Fruit fly (Drosophila melanogaster): ENCODE measurements around the gene CG12986.

CG12986 gene

DNA sequence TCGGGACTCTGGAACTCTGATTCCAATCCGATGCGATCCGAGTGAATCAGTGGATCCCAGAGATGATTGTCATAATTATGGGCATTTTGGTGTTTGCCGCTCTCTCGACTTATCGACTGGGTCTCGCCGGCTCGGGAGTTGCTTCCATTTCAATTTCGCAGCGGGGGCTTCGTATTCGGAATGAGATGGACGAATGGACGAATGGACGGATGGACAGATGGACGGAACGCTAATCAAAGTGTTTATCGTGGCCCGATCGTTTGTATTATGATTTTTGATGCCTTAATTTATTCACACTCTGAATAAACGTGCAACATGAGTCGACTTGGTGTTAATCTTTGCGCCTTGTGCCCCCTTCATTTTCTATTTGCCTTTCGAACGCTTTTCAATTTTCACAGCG is 38.7 kb downstream of the CG12986 start:
- TF ChIP-seq CG15710 (tag; optimal IDR thresholded peaks at IDR 0.05) (no peak), CG8159 (tag; optimal IDR thresholded peaks at IDR 0.05) (no peak)

DNA sequence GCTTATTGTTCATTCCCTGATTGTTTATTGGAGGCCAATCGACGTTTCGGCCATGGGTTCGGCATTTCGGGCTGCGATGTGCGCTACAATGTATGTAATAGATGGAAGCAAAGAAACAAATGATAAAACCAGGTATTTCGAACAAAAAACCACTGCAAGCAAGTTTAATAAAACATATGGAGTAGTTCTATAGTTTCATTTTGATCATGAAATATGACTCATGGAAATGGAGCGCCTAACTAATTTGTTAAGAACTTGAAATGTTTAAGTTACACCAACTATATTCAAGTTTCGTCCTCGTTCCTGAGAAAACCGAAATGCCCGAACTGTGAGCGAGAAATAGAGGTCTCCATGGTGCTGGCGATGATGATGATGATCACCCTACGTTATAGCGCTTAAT is 39.2 kb downstream of the CG12986 start:
- TF ChIP-seq CG17806 (tag; optimal IDR thresholded peaks at IDR 0.05) (peak; percentile 10), CG15710 (tag; optimal IDR thresholded peaks at IDR 0.05) (peak; percentile 52), CG9948 (tag; optimal IDR thresholded peaks at IDR 0.05) (no peak), CG8159 (tag; optimal IDR thresholded peaks at IDR 0.05) (peak; percentile 65), CG34367 (tag; optimal IDR thresholded peaks at IDR 0.05) (peak; percentile 2), rn (GFP tag; IDR thresholded peaks at IDR 0.05) (no peak)

DNA sequence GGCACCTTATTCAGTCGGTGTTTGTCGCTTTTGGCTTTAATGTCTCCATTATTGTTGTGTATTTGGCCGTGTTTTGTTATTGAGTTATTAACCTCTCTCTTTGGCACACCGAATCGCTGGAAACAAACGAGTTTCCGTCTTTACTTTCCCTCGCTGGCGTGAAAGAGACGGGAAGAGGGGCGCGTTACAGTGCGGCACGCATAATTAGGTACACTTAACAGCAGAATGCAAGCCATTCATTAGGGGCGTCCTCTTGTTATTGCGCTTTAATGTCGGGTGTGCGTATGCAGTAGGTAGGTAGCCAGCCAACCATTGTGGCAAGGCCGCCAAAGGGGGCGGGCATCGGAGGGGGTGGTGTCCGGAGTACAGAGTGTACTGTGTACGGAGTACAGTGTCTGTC is 44.9 kb downstream of the CG12986 start:
- TF ChIP-seq D1 (tag; optimal IDR thresholded peaks at IDR 0.05) (no peak), CG14655 (GFP tag; optimal IDR thresholded peaks at IDR 0.05) (no peak), CG9948 (tag; optimal IDR thresholded peaks at IDR 0.05) (no peak), rn (GFP tag; IDR thresholded peaks at IDR 0.05) (no peak), CG17806 (tag; optimal IDR thresholded peaks at IDR 0.05) (no peak)

DNA sequence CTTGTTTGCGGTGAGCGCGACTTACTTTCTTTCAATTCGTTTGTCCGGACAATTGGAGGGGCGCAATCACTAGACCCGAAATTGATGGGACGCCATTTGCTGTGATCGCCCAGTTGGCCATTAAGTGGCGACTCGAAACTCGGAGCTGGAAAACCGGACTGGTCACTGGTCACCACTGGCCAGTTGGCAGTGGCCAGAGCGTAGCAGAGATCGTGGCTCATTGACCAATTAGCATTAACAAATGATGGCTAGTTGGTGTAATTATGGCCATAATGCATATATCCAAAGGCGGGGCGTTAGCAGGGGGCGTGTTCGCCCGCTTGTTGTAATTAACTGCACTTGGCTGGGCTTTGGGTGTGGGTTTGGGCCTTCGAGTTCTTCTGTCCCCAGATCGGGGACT is 47.6 kb downstream of the CG12986 start:
- no peak for TF ChIP-seq Ets98B (GFP tag; IDR thresholded peaks at IDR 0.05)
- TF ChIP-seq CG4496 (GFP tag; IDR thresholded peaks at IDR 0.05) = no peak

dm6 chrX:17769179-17769578 is 50.3 kb downstream of the CG12986 start:
- no peak for TF ChIP-seq CG10348 (GFP tag; IDR thresholded peaks at IDR 0.05)
- no peak for TF ChIP-seq D1 (tag; optimal IDR thresholded peaks at IDR 0.05)
- TF ChIP-seq gl (tag; optimal IDR thresholded peaks at IDR 0.05) = no peak
- no peak for TF ChIP-seq EcR (GFP tag; optimal IDR thresholded peaks at IDR 0.05)
- no peak for TF ChIP-seq CG8159 (tag; optimal IDR thresholded peaks at IDR 0.05)
- TF ChIP-seq CG13204 (GFP tag; optimal IDR thresholded peaks at IDR 0.05) = no peak
- TF ChIP-seq CG4496 (GFP tag; IDR thresholded peaks at IDR 0.05) = no peak
- TF ChIP-seq CG34367 (tag; optimal IDR thresholded peaks at IDR 0.05) = no peak
- no peak for TF ChIP-seq Ets98B (GFP tag; IDR thresholded peaks at IDR 0.05)
- TF ChIP-seq rn (GFP tag; IDR thresholded peaks at IDR 0.05) = no peak
- TF ChIP-seq fd96Ca (GFP tag; IDR thresholded peaks at IDR 0.05) = no peak
- TF ChIP-seq CG15710 (tag; optimal IDR thresholded peaks at IDR 0.05) = no peak
- no peak for TF ChIP-seq CG8301 (tag; optimal IDR thresholded peaks at IDR 0.05)
- TF ChIP-seq CG32121 (GFP tag; IDR thresholded peaks at IDR 0.05) = no peak
- TF ChIP-seq CG12605 (GFP tag; IDR thresholded peaks at IDR 0.05) = no peak

All from whole organism, pupa.